Worm (Caenorhabditis elegans): ENCODE measurements around the gene mrps-31.

mrps-31 gene

ce11 chrIII:3670984-3671383, 40.8 kb upstream of the mrps-31 start:
- TF ChIP-seq F57A8.1 (GFP tag; optimal IDR thresholded peaks at IDR 0.05) (no peak), hmg-1.2 (GFP tag; IDR thresholded peaks at IDR 0.05) (0 out of 2 replicates have a peak, but pooled peaks have one; percentile 5)

ce11 chrIII:3670336-3670735, 40.2 kb upstream of the mrps-31 start, which contains the start of gene C46F11.6:
Gene C46F11.6, minus strand, starts transcription at chrIII:3670436.
- TF ChIP-seq rec-8 (tag; optimal IDR thresholded peaks at IDR 0.05), result no peak
- no peak for TF ChIP-seq rcor-1 (GFP tag; IDR thresholded peaks at IDR 0.05)
- no peak for TF ChIP-seq madf-6 (GFP tag; IDR thresholded peaks at IDR 0.05)
- no peak for TF ChIP-seq bed-2 (GFP tag; IDR thresholded peaks at IDR 0.05)
- no peak for TF ChIP-seq snpc-3.4 (tag; optimal IDR thresholded peaks at IDR 0.05)
- no peak for TF ChIP-seq ztf-26 (tag; optimal IDR thresholded peaks at IDR 0.05)
- no peak for TF ChIP-seq F57A8.1 (GFP tag; optimal IDR thresholded peaks at IDR 0.05)
- TF ChIP-seq tbx-9 (tag; optimal IDR thresholded peaks at IDR 0.05; ENCODE audit: borderline replicate concordance), result no peak
- no peak for TF ChIP-seq egl-44 (GFP tag; IDR thresholded peaks at IDR 0.05)
- TF ChIP-seq unc-62 (GFP tag; optimal IDR thresholded peaks at IDR 0.05), result no peak
- TF ChIP-seq mel-28 (tag; optimal IDR thresholded peaks at IDR 0.05; ENCODE audit: borderline replicate concordance), result no peak
- no peak for TF ChIP-seq efl-1 (GFP tag; optimal IDR thresholded peaks at IDR 0.05)
- no peak for TF ChIP-seq snpc-4 (GFP tag; optimal IDR thresholded peaks at IDR 0.05)
- TF ChIP-seq snpc-4 (tag; optimal IDR thresholded peaks at IDR 0.05), result no peak
- no peak for TF ChIP-seq lin-40 (tag; optimal IDR thresholded peaks at IDR 0.05)
- no peak for TF ChIP-seq T07F8.4 (tag; optimal IDR thresholded peaks at IDR 0.05)
- no peak for TF ChIP-seq nhr-90 (tag; optimal IDR thresholded peaks at IDR 0.05)

- TF ChIP-seq lin-54 (GFP tag; optimal IDR thresholded peaks at IDR 0.05) (peak; percentile 28), ZK185.1 (tag; optimal IDR thresholded peaks at IDR 0.05; ENCODE audit: poor library complexity, severe bottlenecking) (peak; percentile 38), hsf-1 (GFP tag; IDR thresholded peaks at IDR 0.05) (no peak), F57C9.4 (tag; optimal IDR thresholded peaks at IDR 0.05) (no peak), cebp-1 (GFP tag; IDR thresholded peaks at IDR 0.05) (peak; percentile 32; the same call in 1 of the 2 replicates), cebp-1 (tag; optimal IDR thresholded peaks at IDR 0.05) (peak; percentile 87), attf-5 (GFP tag; optimal IDR thresholded peaks at IDR 0.05) (peak; percentile 26), snpc-1.3 (tag; optimal IDR thresholded peaks at IDR 0.05; ENCODE audit: insufficient read depth) (peak; percentile 10), nhr-120 (GFP tag; IDR thresholded peaks at IDR 0.05) (no peak), attf-6 (GFP tag; IDR thresholded peaks at IDR 0.05) (no peak), him-1 (tag; optimal IDR thresholded peaks at IDR 0.05) (peak; percentile 66), nfyb-1 (GFP tag; IDR thresholded peaks at IDR 0.05) (0 out of 2 replicates have a peak, but pooled peaks have one; percentile 34), rcor-1 (GFP tag; IDR thresholded peaks at IDR 0.05) (no peak), madf-6 (GFP tag; IDR thresholded peaks at IDR 0.05) (peak; percentile 61), ceh-27 (GFP tag; optimal IDR thresholded peaks at IDR 0.05) (no peak), F49E8.2 (tag; optimal IDR thresholded peaks at IDR 0.05; ENCODE audit: insufficient read depth) (peak; percentile 32), rpc-1 (optimal IDR thresholded peaks at IDR 0.05) (peak; percentile 46), rpc-1 (tag; optimal IDR thresholded peaks at IDR 0.05) (no peak), lin-35 (GFP tag; optimal IDR thresholded peaks at IDR 0.05) (peak in 1 of 3 experiments; percentile 39), T26A5.8 (tag; optimal IDR thresholded peaks at IDR 0.05) (no peak), Y53G8AR.9 (GFP tag; conservative IDR thresholded peaks at IDR 0.05) (0 out of 2 replicates have a peak, but pooled peaks have one; percentile 28), madf-10 (tag; optimal IDR thresholded peaks at IDR 0.05) (peak; percentile 6)
Observed at ce11 chrIII:3664224-3664623, 34.1 kb upstream of the mrps-31 start, which contains the start of gene C46F11.4. Gene C46F11.4, minus strand, starts transcription at chrIII:3664304.
